Worm (Caenorhabditis elegans): ENCODE results near the gene bath-42.

- TF ChIP-seq ceh-18 (tag; optimal IDR thresholded peaks at IDR 0.05): no peak
- no peak for TF ChIP-seq ttx-3 (tag; optimal IDR thresholded peaks at IDR 0.05)
- no peak for TF ChIP-seq npax-4 (tag; optimal IDR thresholded peaks at IDR 0.05)
- no peak for TF ChIP-seq ets-4 (tag; optimal IDR thresholded peaks at IDR 0.05)
- no peak for TF ChIP-seq dmd-4 (tag; optimal IDR thresholded peaks at IDR 0.05; ENCODE audit: borderline replicate concordance)
- no peak for TF ChIP-seq ref-2 (tag; optimal IDR thresholded peaks at IDR 0.05)
Measured at ce11 chrIII:8181581-8181980, 18.4 kb upstream of the bath-42 start, which contains the start of gene spc-2.
